Worm (Caenorhabditis elegans) whole organism, L1 larva: ENCODE data around the gene ZK180.7.

ENCODE experiments used
- C04F5.9 ChIP-seq: sonication (generic microtip); optimal IDR thresholded peaks from 2 replicates; lab custom pipeline; 2016; ENCODE audit warnings: missing genetic modification characterization, missing compliant biosample characterization
- F16B12.6 ChIP-seq: fragments of 150-350 bp; optimal IDR thresholded peaks from 2 replicates; lab custom pipeline; 2014; ENCODE audit warnings: missing biosample characterization, missing genetic modification characterization
- Y116A8C.19 ChIP-seq: sonication (generic microtip); optimal IDR thresholded peaks from 2 replicates; lab custom pipeline; 2016; ENCODE audit warnings: missing compliant biosample characterization, missing genetic modification characterization, borderline replicate concordance
- aha-1 ChIP-seq: fragments of 150-350 bp; optimal IDR thresholded peaks from 2 replicates; lab custom pipeline; 2014; ENCODE audit warnings: missing biosample characterization, missing genetic modification characterization
- alr-1 ChIP-seq: fragments of 200-800 bp; sonication (Bioruptor generic); optimal IDR thresholded peaks from 2 replicates; lab custom pipeline; 2018; ENCODE audit warnings: borderline replicate concordance, mild to moderate bottlenecking, missing genetic modification characterization, missing compliant biosample characterization
- ama-1 ChIP-seq: fragments of 150-350 bp; optimal IDR thresholded peaks from 2 replicates; lab custom pipeline; 2014
- ceh-63 ChIP-seq: fragments of 200-800 bp; sonication (Bioruptor generic); optimal IDR thresholded peaks from 2 replicates; lab custom pipeline; 2018; ENCODE audit warnings: mild to moderate bottlenecking, missing genetic modification characterization, missing compliant biosample characterization
- ceh-8 ChIP-seq: fragments of 200-800 bp; sonication (Bioruptor generic); optimal IDR thresholded peaks from 2 replicates; lab custom pipeline; 2018; ENCODE audit warnings: mild to moderate bottlenecking, missing genetic modification characterization, moderate library complexity, missing compliant biosample characterization
- dpl-1 ChIP-seq, 3 experiments: fragments of 150-350 bp in 2 of 3; sonication (generic microtip) in 1 of 3; optimal IDR thresholded peaks; 2 replicates each; lab custom pipeline; 2014 to 2017; ENCODE audit warnings: missing biosample characterization in 3 of 3, missing genetic modification characterization in 3 of 3, missing genetic modification reagents in 3 of 3
- dsc-1 ChIP-seq: sonication (generic microtip); optimal IDR thresholded peaks from 2 replicates; lab custom pipeline; 2016; ENCODE audit warnings: mild to moderate bottlenecking, missing genetic modification characterization, missing compliant biosample characterization
- efl-1 ChIP-seq, 4 experiments: fragments of 150-350 bp; optimal IDR thresholded peaks in 3 of 4; peaks in 1 of 4; 1 replicate in 1 of 4; 2 replicates in 3 of 4; lab custom pipeline; 2014; ENCODE audit warnings: missing biosample characterization in 2 of 4, missing genetic modification characterization in 2 of 4, missing genetic modification reagents in 2 of 4
- egl-27 ChIP-seq, 2 experiments: fragments of 150-350 bp in 1 of 2; sonication (generic microtip); optimal IDR thresholded peaks; 3 replicates each; lab custom pipeline; 2017 to 2018; ENCODE audit warnings: missing biosample characterization in 2 of 2, missing genetic modification characterization in 2 of 2, missing genetic modification reagents in 2 of 2
- elt-2 ChIP-seq: sonication (generic microtip); optimal IDR thresholded peaks from 2 replicates; lab custom pipeline; 2016; ENCODE audit warnings: missing genetic modification characterization, mild to moderate bottlenecking, inconsistent platforms, missing compliant biosample characterization, missing genetic modification reagents
- elt-3 ChIP-seq, 6 experiments: fragments of 150-350 bp in 1 of 6; sonication (generic microtip); optimal IDR thresholded peaks; 2 replicates each; lab custom pipeline; 2017 to 2018; ENCODE audit warnings: missing biosample characterization in 6 of 6, missing genetic modification characterization in 6 of 6, inconsistent platforms in 1 of 6
- ets-5 ChIP-seq: fragments of 200-800 bp; sonication (Bioruptor generic); IDR thresholded peaks from 2 replicates; pipeline ENCODE4 v1.3.6; 2022; ENCODE audit warnings: missing genetic modification characterization, missing compliant biosample characterization
- fkh-4 ChIP-seq: sonication (generic microtip); optimal IDR thresholded peaks from 2 replicates; lab custom pipeline; 2016; ENCODE audit warnings: missing compliant biosample characterization, missing genetic modification characterization, borderline replicate concordance
- fos-1 ChIP-seq: fragments of 150-350 bp; optimal IDR thresholded peaks from 2 replicates; lab custom pipeline; 2014; ENCODE audit warnings: missing biosample characterization, missing genetic modification characterization
- hlh-17 ChIP-seq: fragments of 200-800 bp; sonication (Bioruptor generic); optimal IDR thresholded peaks from 2 replicates; lab custom pipeline; 2018; ENCODE audit warnings: missing genetic modification characterization, mild to moderate bottlenecking, missing compliant biosample characterization, moderate library complexity, borderline replicate concordance
- hpl-2 ChIP-seq: fragments of 150-350 bp; optimal IDR thresholded peaks from 2 replicates; lab custom pipeline; 2014; ENCODE audit warnings: missing biosample characterization, missing genetic modification reagents, missing genetic modification characterization
- irx-1 ChIP-seq: sonication (generic microtip); optimal IDR thresholded peaks from 2 replicates; lab custom pipeline; 2016; ENCODE audit warnings: missing genetic modification characterization, missing compliant biosample characterization
- jun-1 ChIP-seq: fragments of 150-350 bp; optimal IDR thresholded peaks from 2 replicates; lab custom pipeline; 2014; ENCODE audit warnings: missing biosample characterization, missing genetic modification reagents, missing genetic modification characterization
- lin-14 ChIP-seq: fragments of 200-800 bp; sonication (Bioruptor generic); optimal IDR thresholded peaks from 2 replicates; lab custom pipeline; 2018; ENCODE audit warnings: mild to moderate bottlenecking, missing genetic modification characterization, moderate library complexity, missing compliant biosample characterization
- lsy-2 ChIP-seq, 2 experiments: fragments of 150-350 bp; optimal IDR thresholded peaks; 2 replicates each; lab custom pipeline; 2014; ENCODE audit warnings: missing biosample characterization in 2 of 2, missing genetic modification characterization in 2 of 2
- mab-9 ChIP-seq: fragments of 200-800 bp; sonication (Bioruptor generic); IDR thresholded peaks from 2 replicates; pipeline ENCODE4 v1.3.6; 2022; ENCODE audit warnings: missing genetic modification reagents, missing genetic modification characterization, missing compliant biosample characterization
- mdl-1 ChIP-seq, 2 experiments: fragments of 150-350 bp; optimal IDR thresholded peaks; 2 replicates each; lab custom pipeline; 2014 to 2017; ENCODE audit warnings: missing biosample characterization in 2 of 2, missing genetic modification characterization in 2 of 2, inconsistent platforms in 1 of 2
- nhr-11 ChIP-seq: fragments of 150-350 bp; optimal IDR thresholded peaks from 2 replicates; lab custom pipeline; 2014; ENCODE audit warnings: missing biosample characterization, missing genetic modification characterization
- nhr-19 ChIP-seq: fragments of 200-800 bp; sonication (Bioruptor generic); conservative IDR thresholded peaks from 2 replicates; pipeline ENCODE4 v1.3.6; 2022; ENCODE audit warnings: missing genetic modification characterization, missing compliant biosample characterization
- nhr-28 ChIP-seq: fragments of 150-350 bp; optimal IDR thresholded peaks from 2 replicates; lab custom pipeline; 2014; ENCODE audit warnings: missing biosample characterization, missing genetic modification characterization
- nhr-71 ChIP-seq: sonication (generic microtip); optimal IDR thresholded peaks from 2 replicates; lab custom pipeline; 2016; ENCODE audit warnings: mild to moderate bottlenecking, missing genetic modification characterization, moderate library complexity, missing compliant biosample characterization
- nhr-76 ChIP-seq: sonication (generic microtip); optimal IDR thresholded peaks from 2 replicates; lab custom pipeline; 2017; ENCODE audit warnings: missing biosample characterization, missing genetic modification characterization
- nhr-84 ChIP-seq: sonication (generic microtip); optimal IDR thresholded peaks from 2 replicates; lab custom pipeline; 2017; ENCODE audit warnings: missing biosample characterization, missing genetic modification characterization
- nhr-85 ChIP-seq: sonication (generic microtip); peaks from one replicate; lab custom pipeline; 2016; ENCODE audit warnings: missing genetic modification characterization, inconsistent platforms, missing compliant biosample characterization
- pag-3 ChIP-seq: sonication (generic microtip); optimal IDR thresholded peaks from 2 replicates; lab custom pipeline; 2017; ENCODE audit warnings: missing genetic modification characterization, mild to moderate bottlenecking, missing compliant biosample characterization, antibody characterized with exemption, borderline replicate concordance; ENCODE audit not compliant: insufficient read depth
- pax-3 ChIP-seq: fragments of 200-800 bp; sonication (Bioruptor generic); optimal IDR thresholded peaks from 2 replicates; lab custom pipeline; 2018; ENCODE audit warnings: mild to moderate bottlenecking, missing genetic modification characterization, moderate library complexity, missing compliant biosample characterization
- snpc-4 ChIP-seq: fragments of 150-350 bp; optimal IDR thresholded peaks from 2 replicates; lab custom pipeline; 2014; ENCODE audit warnings: missing biosample characterization, missing genetic modification characterization
- sox-4 ChIP-seq: sonication (generic microtip); optimal IDR thresholded peaks from 2 replicates; lab custom pipeline; 2016; ENCODE audit warnings: missing genetic modification characterization, missing compliant biosample characterization
- sptf-1 ChIP-seq: fragments of 150-350 bp; optimal IDR thresholded peaks from 2 replicates; lab custom pipeline; 2014; ENCODE audit warnings: missing biosample characterization, missing genetic modification characterization
- sup-37 ChIP-seq: fragments of 200-800 bp; sonication (Bioruptor generic); optimal IDR thresholded peaks from 2 replicates; lab custom pipeline; 2018; ENCODE audit warnings: mild to moderate bottlenecking, missing genetic modification characterization, missing compliant biosample characterization
- swsn-7 ChIP-seq: sonication (generic microtip); optimal IDR thresholded peaks from 2 replicates; lab custom pipeline; 2016; ENCODE audit warnings: missing genetic modification characterization, missing compliant biosample characterization
- tbx-2 ChIP-seq: sonication (generic microtip); optimal IDR thresholded peaks from 2 replicates; lab custom pipeline; 2016; ENCODE audit warnings: missing genetic modification characterization, missing compliant biosample characterization
- unc-130 ChIP-seq: fragments of 150-350 bp; optimal IDR thresholded peaks from 2 replicates; lab custom pipeline; 2017; ENCODE audit warnings: missing biosample characterization, missing genetic modification characterization, inconsistent platforms
- unc-30 ChIP-seq: sonication (generic microtip); optimal IDR thresholded peaks from 2 replicates; lab custom pipeline; 2017; ENCODE audit warnings: missing biosample characterization, missing genetic modification characterization
- vab-15 ChIP-seq: sonication (generic microtip); optimal IDR thresholded peaks from 2 replicates; lab custom pipeline; 2017; ENCODE audit warnings: missing genotype, mild to moderate bottlenecking, missing genetic modification characterization, missing compliant biosample characterization
- xbp-1 ChIP-seq: sonication (generic microtip); optimal IDR thresholded peaks from 2 replicates; lab custom pipeline; 2016; ENCODE audit warnings: missing genetic modification characterization, missing compliant biosample characterization
- ztf-11 ChIP-seq, 2 experiments: sonication (generic microtip); optimal IDR thresholded peaks; 2 replicates each; lab custom pipeline; 2016 to 2017; ENCODE audit warnings: missing genetic modification characterization in 2 of 2, missing biosample characterization in 1 of 2, missing compliant biosample characterization in 1 of 2

The ZK180.7 gene

DNA sequence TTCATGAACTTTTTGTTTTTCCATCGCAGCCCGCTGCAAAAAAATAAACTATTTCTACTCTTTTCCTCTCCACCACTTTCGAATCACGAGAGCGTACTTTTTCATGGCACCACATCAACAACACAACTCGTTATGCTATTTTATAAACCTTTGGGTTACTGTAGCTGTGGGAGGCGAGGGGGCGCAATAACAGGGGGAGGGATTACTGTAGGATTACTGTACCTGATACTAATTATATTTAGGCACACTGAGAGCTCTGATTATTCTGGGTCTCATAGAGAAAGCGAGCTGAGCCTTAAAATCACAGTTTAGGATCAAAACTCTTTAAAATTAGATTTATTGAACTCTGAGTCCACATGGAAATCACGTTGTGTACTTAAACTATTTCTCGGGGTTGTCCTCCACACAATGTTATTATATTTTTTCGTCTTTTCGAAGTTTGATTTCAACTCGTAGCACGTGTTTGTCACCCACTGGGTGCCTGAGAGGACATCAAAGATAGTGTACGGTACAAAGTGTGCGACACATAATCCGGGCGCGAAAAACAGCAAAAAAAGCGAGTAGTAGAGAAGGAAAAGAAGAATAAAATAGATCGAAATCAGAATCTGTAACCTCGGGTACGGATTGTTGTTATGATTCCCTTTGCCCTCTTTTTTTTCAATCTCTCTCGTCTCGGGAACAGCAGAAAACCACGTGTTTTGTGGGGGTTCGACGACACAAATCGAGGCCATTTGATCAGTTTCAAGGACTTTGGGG lies 17.7 kb upstream of the ZK180.7 start (continued):
- no peak for TF ChIP-seq F16B12.6 (tag; lab: Kevin White, UChicago)
- peak; percentile 3 for TF ChIP-seq unc-130 (tag; lab: Kevin White, UChicago)
- peak; percentile 91 for TF ChIP-seq lin-14
- no peak for TF ChIP-seq nhr-11 (tag; lab: Kevin White, UChicago)
- TF ChIP-seq sptf-1: no peak
- no peak for TF ChIP-seq hlh-17 (GFP tag; lab: Kevin White, UChicago)
- no peak for TF ChIP-seq swsn-7 (tag; lab: Kevin White, UChicago)
- peak; percentile 42 for TF ChIP-seq pag-3 (tag; lab: Kevin White, UChicago)
- TF ChIP-seq ceh-8 (GFP tag; lab: Kevin White, UChicago): no peak
- no peak for TF ChIP-seq fos-1 (tag; lab: Kevin White, UChicago)
- TF ChIP-seq nhr-84 (tag; lab: Kevin White, UChicago): no peak
- no peak for TF ChIP-seq mab-9 (GFP tag; lab: Robert Waterston, UW)
- peak; percentile 6 for TF ChIP-seq C04F5.9 (tag; lab: Kevin White, UChicago)
- no peak for TF ChIP-seq ets-5 (GFP tag; lab: Robert Waterston, UW)
- TF ChIP-seq nhr-76 (tag; lab: Kevin White, UChicago): no peak
- TF ChIP-seq alr-1 (tag; lab: Kevin White, UChicago): no peak
- peak in 3 of 6 experiments; percentile 17 to 82 (median 33) for TF ChIP-seq elt-3 (tag; optimal IDR thresholded peaks at IDR 0.05; lab: Kevin White, UChicago)
- TF ChIP-seq vab-15 (tag; lab: Kevin White, UChicago): no peak
- no peak for TF ChIP-seq snpc-4
- peak; percentile 36 for TF ChIP-seq ama-1 (lab: Kevin White, UChicago)
- TF ChIP-seq sox-4: no peak
- no peak for TF ChIP-seq pax-3 (tag; lab: Kevin White, UChicago)
- TF ChIP-seq irx-1 (tag; lab: Kevin White, UChicago): no peak
- TF ChIP-seq ceh-63 (GFP tag; lab: Kevin White, UChicago): no peak
- peak in 1 of 2 experiments; percentile 89 for TF ChIP-seq mdl-1 (tag; optimal IDR thresholded peaks at IDR 0.05; lab: Kevin White, UChicago)
- TF ChIP-seq tbx-2 (tag; lab: Kevin White, UChicago): peak; percentile 25
- TF ChIP-seq nhr-28 (tag; lab: Kevin White, UChicago): no peak
- no peak for TF ChIP-seq Y116A8C.19 (tag; lab: Kevin White, UChicago)
- no peak for TF ChIP-seq hpl-2 (GFP tag; lab: Kevin White, UChicago)
- TF ChIP-seq jun-1 (tag; lab: Kevin White, UChicago): no peak
- no peak for TF ChIP-seq unc-30 (tag; lab: Kevin White, UChicago)
- no peak for TF ChIP-seq egl-27 (tag; optimal IDR thresholded peaks at IDR 0.05; lab: Kevin White, UChicago)
- no peak for TF ChIP-seq dsc-1
- TF ChIP-seq, all 84 proteins: peak for 29

DNA sequence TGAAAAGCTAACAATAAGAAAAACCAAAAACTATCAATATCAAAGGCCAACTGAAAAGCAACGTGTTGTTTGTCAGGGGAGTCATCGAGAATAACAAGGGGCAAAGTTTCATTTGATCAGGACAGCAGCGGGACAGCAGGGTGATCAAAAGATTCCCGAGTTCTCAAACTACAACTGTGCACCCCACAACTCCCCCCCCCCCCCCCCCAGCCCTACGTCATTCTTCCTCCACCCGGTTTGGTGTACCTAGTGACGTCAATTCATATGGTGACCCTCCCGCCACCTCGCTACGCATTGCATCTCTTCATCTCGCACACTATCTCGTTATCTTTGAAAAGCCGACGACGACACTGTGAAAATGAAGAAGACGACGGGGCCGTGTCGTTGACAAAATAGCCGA lies 16.6 kb upstream of the ZK180.7 start:
- no peak for TF ChIP-seq efl-1 (optimal IDR thresholded peaks at IDR 0.05; lab: Kevin White, UChicago)
- TF ChIP-seq efl-1 (GFP tag; optimal IDR thresholded peaks at IDR 0.05 in 1 of 2; lab: Kevin White, UChicago): peak in 1 of 2 experiments; percentile 55
- TF ChIP-seq hlh-17 (GFP tag; lab: Kevin White, UChicago): no peak
- TF ChIP-seq nhr-71 (tag; lab: Kevin White, UChicago): peak; percentile 30
- no peak for TF ChIP-seq xbp-1 (tag; lab: Kevin White, UChicago)
- TF ChIP-seq fkh-4 (tag; lab: Kevin White, UChicago): no peak
- TF ChIP-seq sup-37 (GFP tag; lab: Kevin White, UChicago): no peak
- TF ChIP-seq jun-1 (tag; lab: Kevin White, UChicago): no peak
- TF ChIP-seq Y116A8C.19 (tag; lab: Kevin White, UChicago): no peak
- TF ChIP-seq lin-14: peak; percentile 45
- TF ChIP-seq nhr-28 (tag; lab: Kevin White, UChicago): no peak
- TF ChIP-seq nhr-85 (tag; lab: Kevin White, UChicago): peak; percentile 1
- TF ChIP-seq pag-3 (tag; lab: Kevin White, UChicago): no peak
- no peak for TF ChIP-seq C04F5.9 (tag; lab: Kevin White, UChicago)
- peak; percentile 27; the same call in 1 of the 2 replicates for TF ChIP-seq nhr-19
- TF ChIP-seq dpl-1 (GFP tag; optimal IDR thresholded peaks at IDR 0.05; lab: Kevin White, UChicago): no peak
- no peak for TF ChIP-seq vab-15 (tag; lab: Kevin White, UChicago)
- TF ChIP-seq ztf-11 (tag; optimal IDR thresholded peaks at IDR 0.05; lab: Kevin White, UChicago): no peak
- no peak for TF ChIP-seq alr-1 (tag; lab: Kevin White, UChicago)
- TF ChIP-seq aha-1 (tag; lab: Kevin White, UChicago): no peak
- no peak for TF ChIP-seq F16B12.6 (tag; lab: Kevin White, UChicago)
- no peak for TF ChIP-seq lsy-2 (tag; optimal IDR thresholded peaks at IDR 0.05; lab: Kevin White, UChicago)
- TF ChIP-seq elt-2 (tag; lab: Kevin White, UChicago): no peak
- no peak for TF ChIP-seq nhr-76 (tag; lab: Kevin White, UChicago)
